Fruit fly (Drosophila melanogaster) whole organism, embryonic: ENCODE measurements around the gene Rab18.

Source experiments
- Dip3 ChIP-seq: fragments of 200-800 bp; sonication (Bioruptor generic); optimal IDR thresholded peaks from 3 replicates; lab custom pipeline; 2016; ENCODE audit warnings: missing biosample characterization, missing genetic modification characterization
- Fer2 ChIP-seq: fragments of 200-800 bp; sonication (Bioruptor generic); optimal IDR thresholded peaks from 2 replicates; lab custom pipeline; 2018; ENCODE audit warnings: missing biosample characterization, mild to moderate bottlenecking, missing genetic modification characterization, moderate library complexity
- pb ChIP-seq: fragments of 200-800 bp; sonication (Bioruptor generic); optimal IDR thresholded peaks from 3 replicates; lab custom pipeline; 2016; ENCODE audit warnings: missing biosample characterization, missing genetic modification characterization

DNA sequence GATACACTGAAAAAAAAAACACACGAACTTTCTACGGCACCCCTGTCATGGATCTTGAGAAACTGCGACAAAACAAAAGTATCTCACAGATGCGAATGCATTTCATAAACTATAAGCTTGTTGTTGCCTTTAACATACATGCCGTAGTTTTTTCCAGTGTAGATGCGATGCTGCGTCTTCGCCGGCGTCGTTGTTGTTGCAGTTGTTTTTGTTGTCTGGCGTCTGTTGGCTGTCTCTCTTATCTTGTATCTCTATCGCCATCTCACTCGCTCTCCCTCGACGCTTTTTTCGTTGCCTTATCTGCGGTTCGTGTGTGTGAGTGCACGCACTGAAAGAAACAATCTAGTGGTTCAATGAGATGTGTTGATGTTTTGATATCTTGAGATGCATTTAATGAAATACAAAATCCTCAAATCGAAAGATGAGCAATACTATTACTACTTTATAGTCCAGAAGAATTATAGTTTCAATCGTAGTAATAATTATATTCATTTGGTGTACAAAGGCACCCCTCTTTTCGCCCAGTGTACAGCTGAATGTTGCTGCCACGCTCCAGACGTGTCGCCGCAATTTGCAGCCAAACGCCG lies 24.9 kb upstream of the Rab18 start:
- TF ChIP-seq Dip3, result peak; percentile 93
- TF ChIP-seq Fer2 (tag; lab: Kevin White, UChicago), result peak; percentile 85
- peak; percentile 96 for TF ChIP-seq pb (GFP tag; lab: Kevin White, UChicago)
